Worm (Caenorhabditis elegans) whole organism, mixed stage, embryonic: Measurements from ENCODE around the gene slc-25A10.

ENCODE experiments used
- ceh-83 ChIP-seq: fragments of 200-800 bp; sonication (Bioruptor generic); optimal IDR thresholded peaks from 2 replicates; lab custom pipeline; 2018; ENCODE audit warnings: mild to moderate bottlenecking, missing genetic modification characterization, missing compliant biosample characterization
- elt-1 ChIP-seq: sonication (generic microtip); optimal IDR thresholded peaks from 2 replicates; lab custom pipeline; 2017; ENCODE audit warnings: missing genetic modification characterization, mild to moderate bottlenecking, missing compliant biosample characterization, antibody characterized with exemption, moderate library complexity, borderline replicate concordance; ENCODE audit not compliant: insufficient read depth
- mep-1 ChIP-seq: fragments of 150-350 bp; optimal IDR thresholded peaks from 2 replicates; lab custom pipeline; 2017; ENCODE audit warnings: missing biosample characterization, missing genetic modification reagents, missing genetic modification characterization, inconsistent platforms
- snpc-4 ChIP-seq: fragments of 150-350 bp; optimal IDR thresholded peaks from 2 replicates; lab custom pipeline; 2014; ENCODE audit warnings: missing biosample characterization, missing genetic modification characterization

DNA sequence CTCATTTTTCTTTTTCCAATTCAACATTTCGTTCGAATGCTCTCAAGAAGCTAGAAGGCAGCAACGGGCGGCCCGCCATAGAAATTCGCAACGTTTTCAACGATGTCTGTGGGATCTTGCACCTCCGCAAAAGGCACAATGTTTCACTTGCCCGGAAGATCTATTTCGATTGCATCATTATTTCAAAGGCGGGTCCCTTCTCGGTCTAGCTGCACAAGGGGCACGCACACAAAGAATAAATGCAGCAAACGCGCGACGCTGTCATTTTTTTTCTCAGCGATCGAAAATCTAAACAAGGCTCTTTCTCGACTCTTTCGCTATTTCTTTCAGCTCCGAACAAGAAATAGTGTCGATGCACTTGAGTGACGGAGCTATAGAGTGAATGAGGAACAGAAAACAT lies 19.5 kb upstream of the slc-25A10 start:
- TF ChIP-seq mep-1 (tag; lab: Kevin White, UChicago), result no peak
- no peak for TF ChIP-seq ceh-83
- TF ChIP-seq elt-1 (tag; lab: Kevin White, UChicago), result no peak
- TF ChIP-seq snpc-4 (tag; lab: Kevin White, UChicago), result no peak
